Worm (Caenorhabditis elegans) whole organism, L1 larva: Measurements from ENCODE around the gene dod-24.
A peak's percentile ranks its signal among the peaks of the same experiment; 100 is the strongest.

Experiments
- C04F5.9 ChIP-seq: sonication (generic microtip); optimal IDR thresholded peaks from 2 replicates; lab custom pipeline; 2016; ENCODE audit warnings: missing genetic modification characterization, missing compliant biosample characterization
- alr-1 ChIP-seq: fragments of 200-800 bp; sonication (Bioruptor generic); optimal IDR thresholded peaks from 2 replicates; lab custom pipeline; 2018; ENCODE audit warnings: borderline replicate concordance, mild to moderate bottlenecking, missing genetic modification characterization, missing compliant biosample characterization
- ama-1 ChIP-seq: fragments of 150-350 bp; optimal IDR thresholded peaks from 2 replicates; lab custom pipeline; 2014
- blmp-1 ChIP-seq: fragments of 150-350 bp; optimal IDR thresholded peaks from 2 replicates; lab custom pipeline; 2014; ENCODE audit warnings: missing biosample characterization, missing genetic modification characterization
- ceh-63 ChIP-seq: fragments of 200-800 bp; sonication (Bioruptor generic); optimal IDR thresholded peaks from 2 replicates; lab custom pipeline; 2018; ENCODE audit warnings: mild to moderate bottlenecking, missing genetic modification characterization, missing compliant biosample characterization
- ceh-88 ChIP-seq: fragments of 200-800 bp; sonication (Bioruptor generic); IDR thresholded peaks from 2 replicates; pipeline ENCODE4 v1.3.6; 2022; ENCODE audit warnings: missing genetic modification characterization, missing compliant biosample characterization
- ceh-90 ChIP-seq: sonication (generic microtip); optimal IDR thresholded peaks from 2 replicates; lab custom pipeline; 2016; ENCODE audit warnings: missing genetic modification characterization, missing compliant biosample characterization
- dsc-1 ChIP-seq: sonication (generic microtip); optimal IDR thresholded peaks from 2 replicates; lab custom pipeline; 2016; ENCODE audit warnings: mild to moderate bottlenecking, missing genetic modification characterization, missing compliant biosample characterization
- efl-1 ChIP-seq, 4 experiments: fragments of 150-350 bp; optimal IDR thresholded peaks in 3 of 4; peaks in 1 of 4; 1 replicate in 1 of 4; 2 replicates in 3 of 4; lab custom pipeline; 2014; ENCODE audit warnings: missing biosample characterization in 2 of 4, missing genetic modification characterization in 2 of 4, missing genetic modification reagents in 2 of 4
- egl-13 ChIP-seq: sonication (generic microtip); optimal IDR thresholded peaks from 2 replicates; lab custom pipeline; 2016; ENCODE audit warnings: missing genotype, missing genetic modification reagents, missing genetic modification characterization, missing compliant biosample characterization
- elt-2 ChIP-seq: sonication (generic microtip); optimal IDR thresholded peaks from 2 replicates; lab custom pipeline; 2016; ENCODE audit warnings: missing genetic modification characterization, mild to moderate bottlenecking, inconsistent platforms, missing compliant biosample characterization, missing genetic modification reagents
- fkh-4 ChIP-seq: sonication (generic microtip); optimal IDR thresholded peaks from 2 replicates; lab custom pipeline; 2016; ENCODE audit warnings: missing compliant biosample characterization, missing genetic modification characterization, borderline replicate concordance
- fkh-8 ChIP-seq: sonication (generic microtip); optimal IDR thresholded peaks from 2 replicates; lab custom pipeline; 2016; ENCODE audit warnings: mild to moderate bottlenecking, missing genetic modification characterization, missing compliant biosample characterization
- fos-1 ChIP-seq: fragments of 150-350 bp; optimal IDR thresholded peaks from 2 replicates; lab custom pipeline; 2014; ENCODE audit warnings: missing biosample characterization, missing genetic modification characterization
- hlh-17 ChIP-seq: fragments of 200-800 bp; sonication (Bioruptor generic); optimal IDR thresholded peaks from 2 replicates; lab custom pipeline; 2018; ENCODE audit warnings: missing genetic modification characterization, mild to moderate bottlenecking, missing compliant biosample characterization, moderate library complexity, borderline replicate concordance
- hlh-4 ChIP-seq: sonication (generic microtip); optimal IDR thresholded peaks from 2 replicates; lab custom pipeline; 2016; ENCODE audit warnings: mild to moderate bottlenecking, missing genetic modification characterization, missing compliant biosample characterization
- hpl-2 ChIP-seq: fragments of 150-350 bp; optimal IDR thresholded peaks from 2 replicates; lab custom pipeline; 2014; ENCODE audit warnings: missing biosample characterization, missing genetic modification reagents, missing genetic modification characterization
- irx-1 ChIP-seq: sonication (generic microtip); optimal IDR thresholded peaks from 2 replicates; lab custom pipeline; 2016; ENCODE audit warnings: missing genetic modification characterization, missing compliant biosample characterization
- isw-1 ChIP-seq: fragments of 200-800 bp; sonication (Bioruptor generic); IDR thresholded peaks from 2 replicates; pipeline ENCODE4 v1.3.6; 2022; ENCODE audit warnings: missing genetic modification characterization, missing compliant biosample characterization
- jun-1 ChIP-seq: fragments of 150-350 bp; optimal IDR thresholded peaks from 2 replicates; lab custom pipeline; 2014; ENCODE audit warnings: missing biosample characterization, missing genetic modification reagents, missing genetic modification characterization
- lin-14 ChIP-seq: fragments of 200-800 bp; sonication (Bioruptor generic); optimal IDR thresholded peaks from 2 replicates; lab custom pipeline; 2018; ENCODE audit warnings: mild to moderate bottlenecking, missing genetic modification characterization, moderate library complexity, missing compliant biosample characterization
- lin-35 ChIP-seq, 2 experiments: fragments of 150-350 bp; optimal IDR thresholded peaks; 2 replicates each; lab custom pipeline; 2014; ENCODE audit warnings: missing biosample characterization in 2 of 2, missing genetic modification characterization in 2 of 2, missing genetic modification reagents in 2 of 2
- lin-39 ChIP-seq: fragments of 150-350 bp; optimal IDR thresholded peaks from 2 replicates; lab custom pipeline; 2014; ENCODE audit warnings: missing biosample characterization, missing genetic modification reagents, missing genetic modification characterization
- mdl-1 ChIP-seq, 2 experiments: fragments of 150-350 bp; optimal IDR thresholded peaks; 2 replicates each; lab custom pipeline; 2014 to 2017; ENCODE audit warnings: missing biosample characterization in 2 of 2, missing genetic modification characterization in 2 of 2, inconsistent platforms in 1 of 2
- mef-2 ChIP-seq: fragments of 150-350 bp; optimal IDR thresholded peaks from 2 replicates; lab custom pipeline; 2014; ENCODE audit warnings: missing biosample characterization, missing genetic modification characterization
- nhr-20 ChIP-seq: sonication (generic microtip); optimal IDR thresholded peaks from 2 replicates; lab custom pipeline; 2016; ENCODE audit warnings: mild to moderate bottlenecking, missing genetic modification characterization, missing compliant biosample characterization
- nhr-28 ChIP-seq: fragments of 150-350 bp; optimal IDR thresholded peaks from 2 replicates; lab custom pipeline; 2014; ENCODE audit warnings: missing biosample characterization, missing genetic modification characterization
- nhr-47 ChIP-seq: sonication (generic microtip); optimal IDR thresholded peaks from 2 replicates; lab custom pipeline; 2016; ENCODE audit warnings: mild to moderate bottlenecking, missing genetic modification characterization, moderate library complexity, missing compliant biosample characterization
- nhr-77 ChIP-seq: fragments of 150-350 bp; optimal IDR thresholded peaks from 2 replicates; lab custom pipeline; 2014; ENCODE audit warnings: missing biosample characterization, missing genetic modification characterization
- nhr-84 ChIP-seq: sonication (generic microtip); optimal IDR thresholded peaks from 2 replicates; lab custom pipeline; 2017; ENCODE audit warnings: missing biosample characterization, missing genetic modification characterization
- nhr-90 ChIP-seq: sonication (generic microtip); optimal IDR thresholded peaks from 2 replicates; lab custom pipeline; 2016; ENCODE audit warnings: mild to moderate bottlenecking, missing genetic modification characterization, missing compliant biosample characterization; ENCODE audit not compliant: poor library complexity
- pax-3 ChIP-seq: fragments of 200-800 bp; sonication (Bioruptor generic); optimal IDR thresholded peaks from 2 replicates; lab custom pipeline; 2018; ENCODE audit warnings: mild to moderate bottlenecking, missing genetic modification characterization, moderate library complexity, missing compliant biosample characterization
- unc-130 ChIP-seq: fragments of 150-350 bp; optimal IDR thresholded peaks from 2 replicates; lab custom pipeline; 2017; ENCODE audit warnings: missing biosample characterization, missing genetic modification characterization, inconsistent platforms
- unc-86 ChIP-seq: sonication (generic microtip); optimal IDR thresholded peaks from 2 replicates; lab custom pipeline; 2016; ENCODE audit warnings: missing genetic modification characterization, missing compliant biosample characterization

The dod-24 gene

ce11 chrIV:12965074-12965473, 23.9 kb upstream of the dod-24 start, which contains the start of gene dod-22:
Gene dod-22 (plus strand): TSS chrIV:12965374.
- TF ChIP-seq lin-39 (tag; lab: Kevin White, UChicago) (no peak), hpl-2 (no peak), nhr-84 (tag; lab: Kevin White, UChicago) (no peak), nhr-90 (tag; lab: Kevin White, UChicago) (no peak), unc-86 (tag; lab: Kevin White, UChicago) (no peak), nhr-20 (tag; lab: Kevin White, UChicago) (no peak), lin-35 (GFP tag; optimal IDR thresholded peaks at IDR 0.05; lab: Kevin White, UChicago) (no peak), nhr-28 (tag; lab: Kevin White, UChicago) (no peak), alr-1 (tag; lab: Kevin White, UChicago) (no peak), isw-1 (no peak), dsc-1 (no peak), hlh-17 (GFP tag; lab: Kevin White, UChicago) (no peak), fos-1 (tag; lab: Kevin White, UChicago) (no peak), lin-14 (no peak), unc-130 (tag; lab: Kevin White, UChicago) (no peak), blmp-1 (tag; lab: Kevin White, UChicago) (no peak), ceh-88 (GFP tag; lab: Robert Waterston, UW) (no peak), irx-1 (tag; lab: Kevin White, UChicago) (no peak), hlh-4 (tag; lab: Kevin White, UChicago) (no peak)

- TF ChIP-seq efl-1 (optimal IDR thresholded peaks at IDR 0.05; lab: Kevin White, UChicago) (no peak), efl-1 (GFP tag; optimal IDR thresholded peaks at IDR 0.05 in 1 of 2; lab: Kevin White, UChicago) (peak in 1 of 2 experiments; percentile 15), ceh-63 (no peak), nhr-90 (tag; lab: Kevin White, UChicago) (no peak), elt-2 (peak; percentile 74)
Observed at ce11 chrIV:12964648-12965047, 23.5 kb upstream of the dod-24 start.

- TF ChIP-seq nhr-47 (tag; lab: Kevin White, UChicago) (no peak), elt-2 (peak; percentile 65)
Observed at ce11 chrIV:12962564-12962963, 21.4 kb upstream of the dod-24 start, which contains the start of gene F55G11.8. Gene F55G11.8 (plus strand): TSS chrIV:12962808.

ce11 chrIV:12960136-12960535, 19.0 kb upstream of the dod-24 start, which contains the start of gene F55G11.7:
Gene F55G11.7 (plus strand): TSS chrIV:12960436.
- no peak for TF ChIP-seq efl-1 (optimal IDR thresholded peaks at IDR 0.05; lab: Kevin White, UChicago)
- TF ChIP-seq efl-1 (GFP tag; optimal IDR thresholded peaks at IDR 0.05 in 1 of 2; lab: Kevin White, UChicago): peak in 1 of 2 experiments; percentile 56
- no peak for TF ChIP-seq jun-1 (tag; lab: Kevin White, UChicago)
- no peak for TF ChIP-seq nhr-77 (tag; lab: Kevin White, UChicago)
- TF ChIP-seq alr-1 (tag; lab: Kevin White, UChicago): no peak
- no peak for TF ChIP-seq fkh-8 (tag; lab: Kevin White, UChicago)
- TF ChIP-seq mdl-1 (tag; optimal IDR thresholded peaks at IDR 0.05; lab: Kevin White, UChicago): no peak

- TF ChIP-seq C04F5.9 (tag; lab: Kevin White, UChicago): no peak
- no peak for TF ChIP-seq pax-3 (tag; lab: Kevin White, UChicago)
- no peak for TF ChIP-seq nhr-47 (tag; lab: Kevin White, UChicago)
- no peak for TF ChIP-seq fkh-4 (tag; lab: Kevin White, UChicago)
- TF ChIP-seq efl-1 (optimal IDR thresholded peaks at IDR 0.05; lab: Kevin White, UChicago): no peak
- TF ChIP-seq efl-1 (GFP tag; optimal IDR thresholded peaks at IDR 0.05 in 1 of 2; lab: Kevin White, UChicago): no peak
- TF ChIP-seq ceh-90 (tag; lab: Kevin White, UChicago): no peak
- TF ChIP-seq ama-1 (lab: Kevin White, UChicago): no peak
- TF ChIP-seq mef-2: no peak
- no peak for TF ChIP-seq egl-13 (tag; lab: Kevin White, UChicago)
- no peak for TF ChIP-seq fos-1 (tag; lab: Kevin White, UChicago)
- TF ChIP-seq unc-130 (tag; lab: Kevin White, UChicago): no peak
- no peak for TF ChIP-seq nhr-77 (tag; lab: Kevin White, UChicago)
- TF ChIP-seq lin-35 (GFP tag; optimal IDR thresholded peaks at IDR 0.05; lab: Kevin White, UChicago): no peak
- no peak for TF ChIP-seq lin-14
Observed at ce11 chrIV:12957730-12958129, 16.6 kb upstream of the dod-24 start, which contains the start of gene F55G11.6. Gene F55G11.6 (plus strand): TSS chrIV:12958030.
